Worm (Caenorhabditis elegans) whole organism, early embryonic: Measurements from ENCODE around the gene F46G11.2.

Source experiments
- ama-1 ChIP-seq: fragments of 150-350 bp; optimal IDR thresholded peaks from 2 replicates; lab custom pipeline; 2014
- flt-1 ChIP-seq: fragments of 200-800 bp; sonication (Bioruptor generic); IDR thresholded peaks from 2 replicates; pipeline ENCODE4 v1.3.6; 2022; ENCODE audit warnings: missing genetic modification characterization, missing compliant biosample characterization
- tra-4 ChIP-seq: sonication (generic microtip); optimal IDR thresholded peaks from 2 replicates; lab custom pipeline; 2017; ENCODE audit warnings: missing genetic modification characterization, missing compliant biosample characterization

ce11 chrX:5790915-5791314, 3.0 kb downstream of the F46G11.2 start, which contains the start of gene twnk-1:
- TF ChIP-seq ama-1 (lab: Kevin White, UChicago) = no peak
- TF ChIP-seq tra-4 (tag; lab: Kevin White, UChicago) = no peak
- no peak for TF ChIP-seq flt-1 (GFP tag; lab: Robert Waterston, UW)
